Worm (Caenorhabditis elegans) whole organism, midembryonic: ENCODE data around the gene srbc-67.

ENCODE experiments used
- T22C8.4 ChIP-seq: fragments of 200-800 bp; sonication (Bioruptor generic); IDR thresholded peaks from 2 replicates; pipeline ENCODE4 v1.3.6; 2022; ENCODE audit warnings: missing genetic modification characterization, missing compliant biosample characterization
- flt-1 ChIP-seq: fragments of 200-800 bp; sonication (Bioruptor generic); IDR thresholded peaks from 2 replicates; pipeline ENCODE4 v1.3.6; 2022; ENCODE audit warnings: missing genetic modification characterization, missing compliant biosample characterization
- klf-2 ChIP-seq: fragments of 200-800 bp; sonication (Bioruptor generic); conservative IDR thresholded peaks from 2 replicates; pipeline ENCODE4 v1.3.6; 2022; ENCODE audit warnings: missing genetic modification reagents, missing genetic modification characterization, missing compliant biosample characterization
- med-1 ChIP-seq: sonication (generic microtip); optimal IDR thresholded peaks from 2 replicates; lab custom pipeline; 2017; ENCODE audit warnings: missing genetic modification characterization, mild to moderate bottlenecking, missing compliant biosample characterization, antibody characterized with exemption, missing genetic modification reagents; ENCODE audit not compliant: insufficient read depth
- ref-1 ChIP-seq: fragments of 200-800 bp; sonication (Bioruptor generic); conservative IDR thresholded peaks from 2 replicates; pipeline ENCODE4 v1.3.6; 2022; ENCODE audit warnings: missing genetic modification reagents, missing genetic modification characterization, missing compliant biosample characterization
- tab-1 ChIP-seq: fragments of 200-800 bp; sonication (Bioruptor generic); IDR thresholded peaks from 2 replicates; pipeline ENCODE4 v1.3.6; 2022; ENCODE audit warnings: missing genetic modification characterization, missing compliant biosample characterization
- ztf-23 ChIP-seq: fragments of 200-800 bp; sonication (Bioruptor generic); IDR thresholded peaks from 2 replicates; pipeline ENCODE4 v1.3.6; 2022; ENCODE audit warnings: missing genetic modification reagents, missing genetic modification characterization, missing compliant biosample characterization
- ztf-29 ChIP-seq: fragments of 200-800 bp; sonication (Bioruptor generic); IDR thresholded peaks from 2 replicates; pipeline ENCODE4 v1.3.6; 2022; ENCODE audit warnings: missing genetic modification reagents, missing genetic modification characterization, missing compliant biosample characterization

DNA sequence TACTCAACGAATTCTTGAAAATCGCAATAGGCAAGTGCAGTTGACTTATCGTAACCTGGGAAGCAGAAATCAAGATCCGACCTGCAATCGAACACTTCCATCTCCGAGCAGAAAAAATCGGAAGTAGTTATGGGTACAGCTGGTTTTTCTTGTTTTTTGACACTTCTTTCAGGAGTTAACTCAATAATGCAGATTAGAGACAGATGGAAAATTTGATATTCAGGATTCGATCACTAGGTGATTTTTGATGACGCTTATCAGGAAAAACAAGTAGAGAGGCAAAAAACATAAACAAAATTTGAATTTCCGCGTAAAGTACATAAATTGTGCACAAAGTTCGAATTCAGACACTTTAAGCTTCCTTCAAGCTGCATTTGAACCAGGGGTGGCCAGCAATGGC is 7.8 kb upstream of the srbc-67 start, which contains the start of gene srw-130:
- TF ChIP-seq tab-1 (GFP tag; lab: Robert Waterston, UW), result no peak
- no peak for TF ChIP-seq med-1
- no peak for TF ChIP-seq ztf-23 (GFP tag; lab: Robert Waterston, UW)
- no peak for TF ChIP-seq ztf-29
- no peak for TF ChIP-seq flt-1 (GFP tag; lab: Robert Waterston, UW)
- TF ChIP-seq T22C8.4, result no peak
- TF ChIP-seq klf-2 (GFP tag; lab: Robert Waterston, UW), result no peak
- TF ChIP-seq ref-1 (GFP tag; lab: Robert Waterston, UW), result no peak
